Fruit fly (Drosophila melanogaster) whole organism, embryonic: Measurements from ENCODE around the gene pall.

Source experiments
- Abd-B ChIP-seq: fragments of 200-800 bp; sonication (Bioruptor generic); optimal IDR thresholded peaks from 2 replicates; lab custom pipeline; 2018; ENCODE audit warnings: missing biosample characterization, mild to moderate bottlenecking, missing genetic modification characterization, moderate library complexity
- Antp ChIP-seq: fragments of 200-800 bp; sonication (Bioruptor generic); optimal IDR thresholded peaks from 3 replicates; lab custom pipeline; 2016; ENCODE audit warnings: missing biosample characterization, missing genetic modification characterization
- BEAF-32 ChIP-seq: fragments of 200-800 bp; sonication (Bioruptor generic); optimal IDR thresholded peaks from 3 replicates; lab custom pipeline; 2017; ENCODE audit warnings: missing biosample characterization, missing genetic modification characterization, mild to moderate bottlenecking, moderate library complexity, missing genetic modification reagents
- CG10147 ChIP-seq: fragments of 200-800 bp; sonication (Bioruptor generic); optimal IDR thresholded peaks from 2 replicates; lab custom pipeline; 2019; ENCODE audit warnings: missing biosample characterization, mild to moderate bottlenecking, missing genetic modification characterization, moderate library complexity
- CG13894 ChIP-seq: fragments of 200-800 bp; sonication (Bioruptor generic); optimal IDR thresholded peaks from 3 replicates; lab custom pipeline; 2018; ENCODE audit warnings: missing biosample characterization, mild to moderate bottlenecking, missing genetic modification characterization, moderate library complexity
- CG14860 ChIP-seq: fragments of 200-800 bp; sonication (Bioruptor generic); IDR thresholded peaks from 3 replicates; pipeline ENCODE4 v1.3.6; 2022; ENCODE audit warnings: missing biosample characterization, missing genetic modification characterization; ENCODE audit not compliant: partially characterized antibody
- CG15011 ChIP-seq: fragments of 200-800 bp; sonication (Bioruptor generic); optimal IDR thresholded peaks from 3 replicates; lab custom pipeline; 2018; ENCODE audit warnings: missing biosample characterization, mild to moderate bottlenecking, missing genetic modification characterization
- CG15269 ChIP-seq: fragments of 200-800 bp; sonication (Bioruptor generic); optimal IDR thresholded peaks from 2 replicates; lab custom pipeline; 2018; ENCODE audit warnings: missing biosample characterization, mild to moderate bottlenecking, missing genetic modification characterization, moderate library complexity
- CG15601 ChIP-seq: fragments of 200-800 bp; sonication (Bioruptor generic); optimal IDR thresholded peaks from 3 replicates; lab custom pipeline; 2019; ENCODE audit warnings: missing biosample characterization, mild to moderate bottlenecking, missing genetic modification characterization, moderate library complexity
- CG2116 ChIP-seq: fragments of 200-800 bp; sonication (Bioruptor generic); optimal IDR thresholded peaks from 3 replicates; lab custom pipeline; 2018; ENCODE audit warnings: missing biosample characterization, mild to moderate bottlenecking, missing genetic modification characterization
- CG2875 ChIP-seq: fragments of 200-800 bp; sonication (Bioruptor generic); optimal IDR thresholded peaks from 2 replicates; lab custom pipeline; 2017; ENCODE audit warnings: missing biosample characterization, mild to moderate bottlenecking, missing genetic modification characterization, missing genetic modification reagents
- CG31388 ChIP-seq: fragments of 200-800 bp; sonication (Bioruptor generic); optimal IDR thresholded peaks from 2 replicates; lab custom pipeline; 2016; ENCODE audit warnings: missing biosample characterization, missing genetic modification characterization
- CG32532 ChIP-seq: fragments of 200-800 bp; sonication (Bioruptor generic); IDR thresholded peaks from 2 replicates; pipeline ENCODE4 v1.3.6; 2022; ENCODE audit warnings: missing biosample characterization, missing genetic modification characterization
- CG4730 ChIP-seq: fragments of 200-800 bp; sonication (Bioruptor generic); IDR thresholded peaks from 2 replicates; pipeline ENCODE4 v1.3.6; 2022; ENCODE audit warnings: missing biosample characterization, missing genetic modification characterization
- CG6272 ChIP-seq: fragments of 200-800 bp; sonication (Bioruptor generic); IDR thresholded peaks from 2 replicates; pipeline ENCODE4 v1.3.6; 2022; ENCODE audit warnings: missing biosample characterization, missing genetic modification characterization
- CG7372 ChIP-seq: fragments of 200-800 bp; sonication (Bioruptor generic); IDR thresholded peaks from 2 replicates; pipeline ENCODE4 v1.3.6; 2022; ENCODE audit warnings: missing biosample characterization, missing genetic modification characterization
- CG7928 ChIP-seq: fragments of 200-800 bp; sonication (Bioruptor generic); optimal IDR thresholded peaks from 2 replicates; lab custom pipeline; 2017; ENCODE audit warnings: missing biosample characterization, mild to moderate bottlenecking, missing genetic modification characterization
- CG9215 ChIP-seq: fragments of 200-800 bp; sonication (Bioruptor generic); IDR thresholded peaks from 2 replicates; pipeline ENCODE4 v1.3.6; 2022; ENCODE audit warnings: missing biosample characterization, missing genetic modification characterization
- CG9609 ChIP-seq: fragments of 200-800 bp; sonication (Bioruptor generic); optimal IDR thresholded peaks from 3 replicates; lab custom pipeline; 2016; ENCODE audit warnings: missing biosample characterization, missing genetic modification characterization
- CG9817 ChIP-seq: fragments of 200-800 bp; sonication (Bioruptor generic); optimal IDR thresholded peaks from 2 replicates; lab custom pipeline; 2018; ENCODE audit warnings: missing biosample characterization, mild to moderate bottlenecking, missing genetic modification characterization, moderate library complexity
- CG9876 ChIP-seq: fragments of 200-800 bp; sonication (Bioruptor generic); optimal IDR thresholded peaks from 2 replicates; lab custom pipeline; 2016; ENCODE audit warnings: missing biosample characterization, missing genetic modification characterization
- D19A ChIP-seq: fragments of 200-800 bp; optimal IDR thresholded peaks from 3 replicates; lab custom pipeline; 2019; ENCODE audit warnings: missing biosample characterization, mild to moderate bottlenecking, missing genetic modification characterization, moderate library complexity
- Dref ChIP-seq: fragments of 200-800 bp; sonication (Bioruptor generic); IDR thresholded peaks from 2 replicates; pipeline ENCODE4 v1.3.6; 2022; ENCODE audit warnings: missing biosample characterization, missing genetic modification characterization
- Fer2 ChIP-seq: fragments of 200-800 bp; sonication (Bioruptor generic); optimal IDR thresholded peaks from 2 replicates; lab custom pipeline; 2018; ENCODE audit warnings: missing biosample characterization, mild to moderate bottlenecking, missing genetic modification characterization, moderate library complexity
- Gsc ChIP-seq: fragments of 200-800 bp; sonication (Bioruptor generic); IDR thresholded peaks from 2 replicates; pipeline ENCODE4 v1.3.6; 2022; ENCODE audit warnings: missing biosample characterization, missing genetic modification characterization
- HmgD ChIP-seq: fragments of 200-800 bp; sonication (Bioruptor generic); optimal IDR thresholded peaks from 3 replicates; lab custom pipeline; 2016; ENCODE audit warnings: missing biosample characterization, missing genetic modification characterization
- Hr3 ChIP-seq: fragments of 200-800 bp; sonication (Bioruptor generic); optimal IDR thresholded peaks from 3 replicates; lab custom pipeline; 2016; ENCODE audit warnings: missing biosample characterization, missing genetic modification characterization
- MTF-1 ChIP-seq: fragments of 200-800 bp; sonication (Bioruptor generic); optimal IDR thresholded peaks from 2 replicates; lab custom pipeline; 2018; ENCODE audit warnings: missing biosample characterization, mild to moderate bottlenecking, missing genetic modification characterization, borderline replicate concordance
- Meics ChIP-seq: fragments of 200-800 bp; sonication (Bioruptor generic); optimal IDR thresholded peaks from 2 replicates; lab custom pipeline; 2017; ENCODE audit warnings: missing biosample characterization, mild to moderate bottlenecking, missing genetic modification characterization
- Myb ChIP-seq: fragments of 200-800 bp; sonication (Bioruptor generic); optimal IDR thresholded peaks from 2 replicates; lab custom pipeline; 2016; ENCODE audit warnings: missing biosample characterization, missing genetic modification characterization
- Optix ChIP-seq: fragments of 200-800 bp; sonication (Bioruptor generic); IDR thresholded peaks from 3 replicates; pipeline ENCODE4 v1.3.6; 2022; ENCODE audit warnings: missing biosample characterization, missing genetic modification characterization
- Six4 ChIP-seq: fragments of 200-800 bp; sonication (Bioruptor generic); optimal IDR thresholded peaks from 2 replicates; lab custom pipeline; 2016; ENCODE audit warnings: missing biosample characterization, missing genetic modification characterization
- Xrp1 ChIP-seq: fragments of 200-800 bp; sonication (Bioruptor generic); IDR thresholded peaks from 2 replicates; pipeline ENCODE4 v1.3.6; 2022; ENCODE audit warnings: missing biosample characterization, missing genetic modification characterization
- ara ChIP-seq: fragments of 200-800 bp; sonication (Bioruptor generic); IDR thresholded peaks from 2 replicates; pipeline ENCODE4 v1.3.6; 2022; ENCODE audit warnings: missing biosample characterization, missing genetic modification characterization
- ato ChIP-seq: fragments of 200-800 bp; sonication (Bioruptor generic); IDR thresholded peaks from 2 replicates; pipeline ENCODE4 v1.3.6; 2022; ENCODE audit warnings: missing biosample characterization, missing genetic modification characterization; ENCODE audit not compliant: partially characterized antibody
- cato ChIP-seq: fragments of 200-800 bp; sonication (Bioruptor generic); optimal IDR thresholded peaks from 2 replicates; lab custom pipeline; 2016; ENCODE audit warnings: missing biosample characterization, missing genetic modification characterization, borderline replicate concordance
- chinmo ChIP-seq: fragments of 200-800 bp; sonication (Bioruptor generic); IDR thresholded peaks from 4 replicates; pipeline ENCODE4 v1.3.6; 2022; ENCODE audit warnings: missing biosample characterization, missing genetic modification characterization; ENCODE audit not compliant: partially characterized antibody
- dimm ChIP-seq: fragments of 200-800 bp; sonication (Bioruptor generic); IDR thresholded peaks from 2 replicates; pipeline ENCODE4 v1.3.6; 2022; ENCODE audit warnings: missing biosample characterization, missing genetic modification characterization
- gce ChIP-seq: fragments of 200-800 bp; sonication (Bioruptor generic); IDR thresholded peaks from 3 replicates; pipeline ENCODE4 v1.3.6; 2022; ENCODE audit warnings: missing biosample characterization, missing genetic modification characterization
- grn ChIP-seq: fragments of 200-800 bp; sonication (Bioruptor generic); optimal IDR thresholded peaks from 3 replicates; lab custom pipeline; 2017; ENCODE audit warnings: missing biosample characterization, missing genetic modification characterization
- jumu ChIP-seq: fragments of 200-800 bp; sonication (Bioruptor generic); optimal IDR thresholded peaks from 3 replicates; lab custom pipeline; 2016; ENCODE audit warnings: missing biosample characterization, missing genetic modification characterization
- lov ChIP-seq, 2 experiments: fragments of 200-800 bp in 1 of 2; fragments of >200 bp in 1 of 2; sonication (Bioruptor generic) in 1 of 2; IDR thresholded peaks in 1 of 2; optimal IDR thresholded peaks in 1 of 2; 2 replicates in 1 of 2; 3 replicates in 1 of 2; pipeline versions ENCODE4 v1.3.6 to Lab custom; 2017 to 2022; ENCODE audit warnings: missing biosample characterization in 1 of 2, missing genetic modification characterization in 1 of 2
- pan ChIP-seq, 4 experiments: fragments of >200 bp in 3 of 4; fragments of 200-800 bp in 1 of 4; sonication (Bioruptor generic) in 1 of 4; optimal IDR thresholded peaks in 3 of 4; IDR thresholded peaks in 1 of 4; 2 replicates each; pipeline versions ENCODE4 v1.3.6 to Lab custom; 2017 to 2022; ENCODE audit warnings: missing biosample characterization in 2 of 4, missing genetic modification characterization in 2 of 4, mixed read lengths in 1 of 4
- pfk ChIP-seq: fragments of 200-800 bp; sonication (Bioruptor generic); optimal IDR thresholded peaks from 2 replicates; lab custom pipeline; 2018; ENCODE audit warnings: missing biosample characterization, mild to moderate bottlenecking, missing genetic modification characterization, moderate library complexity
- phol ChIP-seq: fragments of 200-800 bp; sonication (Bioruptor generic); optimal IDR thresholded peaks from 3 replicates; lab custom pipeline; 2018; ENCODE audit warnings: missing biosample characterization, mild to moderate bottlenecking, missing genetic modification characterization, moderate library complexity
- slp2 ChIP-seq: fragments of 200-800 bp; sonication (Bioruptor generic); optimal IDR thresholded peaks from 2 replicates; lab custom pipeline; 2016; ENCODE audit warnings: missing biosample characterization, missing genetic modification characterization
- zf30C ChIP-seq: fragments of 200-800 bp; sonication (Bioruptor generic); optimal IDR thresholded peaks from 3 replicates; lab custom pipeline; 2018; ENCODE audit warnings: missing biosample characterization, mild to moderate bottlenecking, missing genetic modification characterization
- zfh2 ChIP-seq: fragments of 200-800 bp; sonication (Bioruptor generic); optimal IDR thresholded peaks from 2 replicates; lab custom pipeline; 2016; ENCODE audit warnings: missing biosample characterization, missing genetic modification characterization

The pall gene

dm6 chr3L:9441907-9442479 lies 45.6 kb downstream of the pall start, which contains the start of the genes Bet3 and Nf-YA (continued):
- no peak for TF ChIP-seq lov (optimal IDR thresholded peaks at IDR 0.05; lab: Kevin White, UChicago)
- TF ChIP-seq lov (GFP tag; IDR thresholded peaks at IDR 0.05; lab: Robert Waterston, UW): 0 out of 3 replicates have a peak, but pooled peaks have one; percentile 24
- no peak for TF ChIP-seq Fer2 (tag; lab: Kevin White, UChicago)
- peak; percentile 90 for TF ChIP-seq BEAF-32 (GFP tag; lab: Kevin White, UChicago)
- peak; percentile 68 for TF ChIP-seq Dref (GFP tag; lab: Robert Waterston, UW)
- peak; percentile 11; the same call in 1 of the 3 replicates for TF ChIP-seq Optix (GFP tag; lab: Robert Waterston, UW)
- TF ChIP-seq chinmo (GFP tag; lab: Robert Waterston, UW): 0 out of 4 replicates have a peak, but pooled peaks have one; percentile 46
- TF ChIP-seq slp2 (GFP tag; lab: Kevin White, UChicago): peak; percentile 27
- peak; percentile 59; the same call in 1 of the 2 replicates for TF ChIP-seq CG6272 (GFP tag; lab: Robert Waterston, UW)
- TF ChIP-seq CG2116 (GFP tag; lab: Kevin White, UChicago): peak; percentile 96
- TF ChIP-seq grn: no peak
- peak; percentile 39 for TF ChIP-seq CG31388 (GFP tag; lab: Kevin White, UChicago)
- peak; percentile 8 for TF ChIP-seq CG9876 (GFP tag; lab: Kevin White, UChicago)
- no peak for TF ChIP-seq dimm (GFP tag; lab: Robert Waterston, UW)
- TF ChIP-seq CG7372 (GFP tag; lab: Robert Waterston, UW): peak; percentile 60; the same call in 1 of the 2 replicates
- TF ChIP-seq HmgD (GFP tag; lab: Kevin White, UChicago): peak; percentile 67
- no peak for TF ChIP-seq gce (GFP tag; lab: Robert Waterston, UW)
- no peak for TF ChIP-seq CG2875 (GFP tag; lab: Kevin White, UChicago)
- peak; percentile 61 for TF ChIP-seq Antp (GFP tag; lab: Kevin White, UChicago)
- TF ChIP-seq CG15269 (tag; lab: Kevin White, UChicago): peak; percentile 39
- TF ChIP-seq CG10147 (GFP tag; lab: Kevin White, UChicago): no peak
- TF ChIP-seq Six4 (GFP tag; lab: Kevin White, UChicago): no peak
- TF ChIP-seq phol (tag; lab: Kevin White, UChicago): peak; percentile 61
- peak; percentile 37; the same call in 1 of the 2 replicates for TF ChIP-seq Xrp1 (GFP tag; lab: Robert Waterston, UW)
- peak; percentile 58 for TF ChIP-seq CG9817
- TF ChIP-seq CG14860 (GFP tag; lab: Robert Waterston, UW): peak; percentile 84
- TF ChIP-seq MTF-1 (GFP tag; lab: Kevin White, UChicago): peak; percentile 69
- peak; percentile 51 for TF ChIP-seq zfh2 (GFP tag; lab: Kevin White, UChicago)
- peak; percentile 50 for TF ChIP-seq Hr3 (GFP tag; lab: Kevin White, UChicago)
- no peak for TF ChIP-seq CG15011 (GFP tag; lab: Kevin White, UChicago)
- no peak for TF ChIP-seq zf30C (GFP tag; lab: Kevin White, UChicago)
- TF ChIP-seq CG32532 (GFP tag; lab: Robert Waterston, UW): peak; percentile 72
- TF ChIP-seq CG13894: peak; percentile 66
- no peak for TF ChIP-seq Gsc (GFP tag; lab: Robert Waterston, UW)
- peak; percentile 98 for TF ChIP-seq Myb (GFP tag; lab: Kevin White, UChicago)
- 0 out of 2 replicates have a peak, but pooled peaks have one; percentile 19 for TF ChIP-seq CG4730 (GFP tag; lab: Robert Waterston, UW)
- TF ChIP-seq jumu (GFP tag; lab: Kevin White, UChicago): peak; percentile 55
- TF ChIP-seq pfk (GFP tag; lab: Kevin White, UChicago): no peak
- TF ChIP-seq CG9215 (GFP tag; lab: Robert Waterston, UW): peak; percentile 38; the same call in 1 of the 2 replicates
- no peak for TF ChIP-seq cato (GFP tag; lab: Kevin White, UChicago)
- TF ChIP-seq Abd-B (GFP tag; lab: Kevin White, UChicago): peak; percentile 88
- peak; percentile 55; the same call in 1 of the 2 replicates for TF ChIP-seq ara (GFP tag; lab: Robert Waterston, UW)
- peak; percentile 20; the same call in 1 of the 2 replicates for TF ChIP-seq ato (GFP tag; lab: Robert Waterston, UW)
- TF ChIP-seq D19A: peak; percentile 20
- TF ChIP-seq CG7928 (GFP tag; lab: Kevin White, UChicago): peak; percentile 97
- peak; percentile 10 for TF ChIP-seq CG15601 (tag; lab: Kevin White, UChicago)
- TF ChIP-seq Meics (GFP tag; lab: Kevin White, UChicago): peak; percentile 49
- TF ChIP-seq pan (optimal IDR thresholded peaks at IDR 0.05; lab: Kevin White, UChicago): no peak
- no peak for TF ChIP-seq pan (GFP tag; optimal IDR thresholded peaks at IDR 0.05 in 1 of 2, IDR thresholded peaks at IDR 0.05 in 1 of 2)
- peak; percentile 55 for TF ChIP-seq CG9609 (GFP tag; lab: Kevin White, UChicago)
